Worm (Caenorhabditis elegans): Measurements from ENCODE around the gene rheb-1.

- TF ChIP-seq mec-3 (tag; optimal IDR thresholded peaks at IDR 0.05; ENCODE audit: borderline replicate concordance), result no peak
- TF ChIP-seq pqm-1 (tag; optimal IDR thresholded peaks at IDR 0.05), result no peak
- TF ChIP-seq C08G9.2 (tag; optimal IDR thresholded peaks at IDR 0.05), result no peak
- no peak for TF ChIP-seq T23F11.4 (GFP tag; optimal IDR thresholded peaks at IDR 0.05)
- TF ChIP-seq sdc-2 (tag; optimal IDR thresholded peaks at IDR 0.05), result no peak
- no peak for TF ChIP-seq nhr-232 (tag; optimal IDR thresholded peaks at IDR 0.05)
- no peak for TF ChIP-seq ets-4 (tag; optimal IDR thresholded peaks at IDR 0.05)
- TF ChIP-seq ceh-48 (tag; optimal IDR thresholded peaks at IDR 0.05), result no peak
These were observed 13.0 kb downstream of the rheb-1 start for ce11 chrIII:9442846-9443245.
